Worm (Caenorhabditis elegans) whole organism, L4 larva: ENCODE measurements around the gene ZC455.1.
A peak's percentile ranks its signal among the peaks of the same experiment; 100 is the strongest.

Experiments
- F10B5.3 ChIP-seq: sonication (generic microtip); optimal IDR thresholded peaks from 2 replicates; lab custom pipeline; 2016; ENCODE audit warnings: mild to moderate bottlenecking, missing genetic modification characterization, missing compliant biosample characterization
- F37D6.2 ChIP-seq: sonication (generic microtip); optimal IDR thresholded peaks from 2 replicates; lab custom pipeline; 2016; ENCODE audit warnings: mild to moderate bottlenecking, missing genetic modification characterization, missing compliant biosample characterization
- F49E8.2 ChIP-seq: sonication (generic microtip); optimal IDR thresholded peaks from 2 replicates; lab custom pipeline; 2016; ENCODE audit warnings: missing compliant biosample characterization, mild to moderate bottlenecking, missing genetic modification characterization, borderline replicate concordance
- R02D3.7 ChIP-seq: fragments of 150-350 bp; sonication (generic microtip); optimal IDR thresholded peaks from 3 replicates; lab custom pipeline; 2014; ENCODE audit warnings: missing biosample characterization, missing genetic modification characterization
- T26A8.4 ChIP-seq: fragments of 200-800 bp; sonication (Bioruptor generic); IDR thresholded peaks from 2 replicates; pipeline ENCODE4 v1.3.6; 2022; ENCODE audit warnings: missing genetic modification characterization, missing compliant biosample characterization
- Y5F2A.4 ChIP-seq: fragments of 200-800 bp; sonication (Bioruptor generic); optimal IDR thresholded peaks from 2 replicates; lab custom pipeline; 2018; ENCODE audit warnings: mild to moderate bottlenecking, missing genetic modification characterization, missing compliant biosample characterization
- ZK337.2 ChIP-seq: fragments of 200-800 bp; sonication (Bioruptor generic); IDR thresholded peaks from 2 replicates; pipeline ENCODE4 v1.3.6; 2022; ENCODE audit warnings: missing genetic modification reagents, missing genetic modification characterization, missing compliant biosample characterization
- ZK546.5 ChIP-seq, 2 experiments: sonication (generic microtip); optimal IDR thresholded peaks; 2 replicates each; lab custom pipeline; 2017; ENCODE audit warnings: missing biosample characterization in 2 of 2, missing genetic modification characterization in 2 of 2
- ceh-28 ChIP-seq: fragments of 150-350 bp; optimal IDR thresholded peaks from 2 replicates; lab custom pipeline; 2014; ENCODE audit warnings: missing biosample characterization, missing genetic modification reagents, missing genetic modification characterization
- ceh-32 ChIP-seq: sonication (generic microtip); optimal IDR thresholded peaks from 2 replicates; lab custom pipeline; 2016; ENCODE audit warnings: mild to moderate bottlenecking, missing genetic modification characterization, missing compliant biosample characterization; ENCODE audit not compliant: poor library complexity
- ceh-62 ChIP-seq: sonication (generic microtip); optimal IDR thresholded peaks from 2 replicates; lab custom pipeline; 2017; ENCODE audit warnings: missing biosample characterization, missing genetic modification characterization
- ceh-82 ChIP-seq: sonication (generic microtip); optimal IDR thresholded peaks from 2 replicates; lab custom pipeline; 2017; ENCODE audit warnings: missing biosample characterization, missing genetic modification characterization
- dmd-6 ChIP-seq: fragments of 200-800 bp; sonication (Bioruptor generic); IDR thresholded peaks from 2 replicates; pipeline ENCODE4 v1.3.6; 2022; ENCODE audit warnings: missing genetic modification reagents, missing genetic modification characterization, missing compliant biosample characterization
- dmd-8 ChIP-seq: fragments of 200-800 bp; sonication (Bioruptor generic); IDR thresholded peaks from 2 replicates; pipeline ENCODE4 v1.3.6; 2022; ENCODE audit warnings: missing genetic modification characterization, missing compliant biosample characterization
- dpl-1 ChIP-seq: fragments of 150-350 bp; optimal IDR thresholded peaks from 2 replicates; lab custom pipeline; 2014; ENCODE audit warnings: missing biosample characterization, missing genetic modification reagents, missing genetic modification characterization
- duxl-1 ChIP-seq: sonication (generic microtip); optimal IDR thresholded peaks from 2 replicates; lab custom pipeline; 2016; ENCODE audit warnings: mild to moderate bottlenecking, missing genetic modification characterization, moderate library complexity, missing compliant biosample characterization; ENCODE audit not compliant: poor library complexity
- dve-1 ChIP-seq: sonication (generic microtip); optimal IDR thresholded peaks from 2 replicates; lab custom pipeline; 2017; ENCODE audit warnings: antibody characterized with exemption, mild to moderate bottlenecking, missing genetic modification characterization, missing compliant biosample characterization; ENCODE audit not compliant: insufficient read depth
- egl-27 ChIP-seq: sonication (generic microtip); optimal IDR thresholded peaks from 3 replicates; lab custom pipeline; 2017; ENCODE audit warnings: missing biosample characterization, missing genetic modification reagents, missing genetic modification characterization
- fkh-10 ChIP-seq: fragments of 150-350 bp; optimal IDR thresholded peaks from 2 replicates; lab custom pipeline; 2014; ENCODE audit warnings: missing biosample characterization, missing genetic modification reagents, missing genetic modification characterization
- fos-1 ChIP-seq: fragments of 150-350 bp; optimal IDR thresholded peaks from 2 replicates; lab custom pipeline; 2014; ENCODE audit warnings: missing biosample characterization, missing genetic modification characterization
- hlh-30 ChIP-seq: sonication (generic microtip); optimal IDR thresholded peaks from 2 replicates; lab custom pipeline; 2017; ENCODE audit warnings: antibody characterized with exemption, mild to moderate bottlenecking, missing genetic modification characterization, missing compliant biosample characterization; ENCODE audit not compliant: insufficient read depth
- hmg-1.1 ChIP-seq: fragments of 200-800 bp; sonication (Bioruptor generic); IDR thresholded peaks from 2 replicates; pipeline ENCODE4 v1.3.6; 2022; ENCODE audit warnings: missing genetic modification reagents, missing genetic modification characterization, missing compliant biosample characterization
- lin-13 ChIP-seq: fragments of 150-350 bp; optimal IDR thresholded peaks from 2 replicates; lab custom pipeline; 2014; ENCODE audit warnings: missing biosample characterization, missing genetic modification reagents, missing genetic modification characterization
- lin-39 ChIP-seq: fragments of 150-350 bp; optimal IDR thresholded peaks from 2 replicates; lab custom pipeline; 2014; ENCODE audit warnings: missing biosample characterization, missing genetic modification reagents, missing genetic modification characterization
- lir-3 ChIP-seq: sonication (generic microtip); optimal IDR thresholded peaks from 2 replicates; lab custom pipeline; 2016; ENCODE audit warnings: mild to moderate bottlenecking, missing genetic modification characterization, missing compliant biosample characterization
- lsy-2 ChIP-seq, 2 experiments: fragments of 150-350 bp in 1 of 2; sonication (generic microtip) in 1 of 2; optimal IDR thresholded peaks; 2 replicates each; lab custom pipeline; 2014 to 2017; ENCODE audit warnings: missing biosample characterization in 2 of 2, missing genetic modification characterization in 2 of 2
- madf-5 ChIP-seq, 2 experiments: fragments of 200-800 bp; sonication (Bioruptor generic); IDR thresholded peaks; 2 replicates each; pipeline ENCODE4 v1.3.6; 2022; ENCODE audit warnings: missing compliant biosample characterization in 2 of 2, missing genetic modification characterization in 2 of 2
- madf-9 ChIP-seq: fragments of 200-800 bp; sonication (Bioruptor generic); conservative IDR thresholded peaks from 2 replicates; pipeline ENCODE4 v1.3.6; 2022; ENCODE audit warnings: missing genetic modification reagents, missing genetic modification characterization, missing compliant biosample characterization
- mdt-29 ChIP-seq: fragments of 200-800 bp; sonication (Bioruptor generic); IDR thresholded peaks from 2 replicates; pipeline ENCODE4 v1.3.6; 2022; ENCODE audit warnings: missing genetic modification reagents, missing genetic modification characterization, missing compliant biosample characterization
- mep-1 ChIP-seq: fragments of 150-350 bp; sonication (generic microtip); optimal IDR thresholded peaks from 3 replicates; lab custom pipeline; 2014; ENCODE audit warnings: missing biosample characterization, missing genetic modification characterization
- nhr-10 ChIP-seq: fragments of 150-350 bp; optimal IDR thresholded peaks from 2 replicates; lab custom pipeline; 2014; ENCODE audit warnings: missing biosample characterization, missing genetic modification characterization
- nhr-11 ChIP-seq: fragments of 150-350 bp; optimal IDR thresholded peaks from 2 replicates; lab custom pipeline; 2014; ENCODE audit warnings: missing biosample characterization, missing genetic modification characterization
- nhr-111 ChIP-seq: fragments of 200-800 bp; sonication (Bioruptor generic); optimal IDR thresholded peaks from 2 replicates; lab custom pipeline; 2018; ENCODE audit warnings: mild to moderate bottlenecking, missing genetic modification characterization, missing compliant biosample characterization
- nhr-28 ChIP-seq: fragments of 150-350 bp; optimal IDR thresholded peaks from 2 replicates; lab custom pipeline; 2014; ENCODE audit warnings: missing biosample characterization, missing genetic modification characterization
- nhr-41 ChIP-seq: fragments of 200-800 bp; sonication (Bioruptor generic); IDR thresholded peaks from 2 replicates; pipeline ENCODE4 v1.3.6; 2022; ENCODE audit warnings: missing genetic modification reagents, missing genetic modification characterization, missing compliant biosample characterization
- nhr-77 ChIP-seq: fragments of 150-350 bp; optimal IDR thresholded peaks from 2 replicates; lab custom pipeline; 2014; ENCODE audit warnings: missing biosample characterization, missing genetic modification characterization
- sdz-12 ChIP-seq: fragments of 200-800 bp; sonication (Bioruptor generic); optimal IDR thresholded peaks from 2 replicates; lab custom pipeline; 2018; ENCODE audit warnings: mild to moderate bottlenecking, missing genetic modification characterization, missing compliant biosample characterization
- set-16 ChIP-seq: fragments of 200-800 bp; sonication (Bioruptor generic); IDR thresholded peaks from 2 replicates; pipeline ENCODE4 v1.3.6; 2022; ENCODE audit warnings: missing genetic modification reagents, missing genetic modification characterization, missing compliant biosample characterization
- skn-1 ChIP-seq: fragments of 150-350 bp; optimal IDR thresholded peaks from 2 replicates; lab custom pipeline; 2014; ENCODE audit warnings: missing biosample characterization, missing genetic modification characterization
- snpc-1.2 ChIP-seq: fragments of 200-800 bp; sonication (Bioruptor generic); IDR thresholded peaks from 2 replicates; pipeline ENCODE4 v1.3.6; 2022; ENCODE audit warnings: missing genetic modification reagents, missing genetic modification characterization, missing compliant biosample characterization
- tra-1 ChIP-seq: fragments of 200-800 bp; sonication (Bioruptor generic); IDR thresholded peaks from 2 replicates; pipeline ENCODE4 v1.3.6; 2022; ENCODE audit warnings: missing genetic modification reagents, missing genetic modification characterization, missing compliant biosample characterization
- unc-62 ChIP-seq, 3 experiments: fragments of 150-350 bp in 1 of 3; sonication (generic microtip); optimal IDR thresholded peaks in 2 of 3; peaks in 1 of 3; 1 replicate in 1 of 3; 2 replicates in 2 of 3; lab custom pipeline; 2014 to 2017; ENCODE audit warnings: missing biosample characterization in 3 of 3, missing genetic modification characterization in 3 of 3, missing genetic modification reagents in 3 of 3, missing genotype in 1 of 3
- zag-1 ChIP-seq: fragments of 150-350 bp; optimal IDR thresholded peaks from 2 replicates; lab custom pipeline; 2014; ENCODE audit warnings: missing biosample characterization, missing genetic modification characterization

The ZC455.1 gene

ce11 chrV:12763291-12763995 lies 9.9 kb upstream of the ZC455.1 start, which contains the start of the genes abcf-1 and scc-3 (continued):
- TF ChIP-seq sdz-12 (GFP tag; lab: Kevin White, UChicago) (no peak), duxl-1 (tag; lab: Kevin White, UChicago) (no peak), skn-1 (tag; lab: Kevin White, UChicago) (no peak), hlh-30 (tag; lab: Kevin White, UChicago) (peak; percentile 23)

ce11 chrV:12768946-12769345 lies 4.4 kb upstream of the ZC455.1 start, which contains the start of gene srt-43:
srt-43 (plus strand) TSS chrV:12769246.
- TF ChIP-seq dve-1 (tag; lab: Kevin White, UChicago) (no peak), hmg-1.1 (GFP tag; lab: Robert Waterston, UW) (no peak), unc-62 (GFP tag; optimal IDR thresholded peaks at IDR 0.05 in 1 of 2; lab: Kevin White, UChicago) (peak in 1 of 2 experiments; percentile 47), unc-62 (tag; optimal IDR thresholded peaks at IDR 0.05; lab: Kevin White, UChicago) (no peak)

- TF ChIP-seq lsy-2 (tag; optimal IDR thresholded peaks at IDR 0.05; lab: Kevin White, UChicago) (no peak), nhr-11 (tag; lab: Kevin White, UChicago) (no peak)
Observed at ce11 chrV:12773852-12774251, 530 bp downstream of the ZC455.1 start.

ce11 chrV:12780248-12780647 lies 6.9 kb downstream of the ZC455.1 start:
- no peak for TF ChIP-seq ZK337.2 (GFP tag; lab: Robert Waterston, UW)
- peak; percentile 84 for TF ChIP-seq tra-1 (GFP tag; lab: Robert Waterston, UW)
- no peak for TF ChIP-seq set-16
- TF ChIP-seq ZK546.5 (tag; optimal IDR thresholded peaks at IDR 0.05; lab: Kevin White, UChicago), result no peak
- peak; percentile 66 for TF ChIP-seq lir-3 (tag; lab: Kevin White, UChicago)
- TF ChIP-seq ceh-82 (tag; lab: Kevin White, UChicago), result no peak
- no peak for TF ChIP-seq mep-1 (tag; lab: Kevin White, UChicago)
- TF ChIP-seq F10B5.3 (tag; lab: Kevin White, UChicago), result peak; percentile 45
- no peak for TF ChIP-seq F49E8.2 (tag; lab: Kevin White, UChicago)
- TF ChIP-seq ceh-62 (tag; lab: Kevin White, UChicago), result no peak
- TF ChIP-seq dpl-1, result peak; percentile 18
- TF ChIP-seq ceh-28 (tag; lab: Kevin White, UChicago), result no peak
- TF ChIP-seq lsy-2 (tag; optimal IDR thresholded peaks at IDR 0.05; lab: Kevin White, UChicago), result no peak
- TF ChIP-seq egl-27 (tag; lab: Kevin White, UChicago), result no peak
- TF ChIP-seq nhr-28, result peak; percentile 21
- peak; percentile 6 for TF ChIP-seq F37D6.2 (tag; lab: Kevin White, UChicago)
- no peak for TF ChIP-seq T26A8.4 (GFP tag; lab: Robert Waterston, UW)
- TF ChIP-seq snpc-1.2 (GFP tag; lab: Robert Waterston, UW), result no peak; the same call in none of the 2 replicates
- TF ChIP-seq mdt-29, result 0 out of 2 replicates have a peak, but pooled peaks have one; percentile 47
- TF ChIP-seq R02D3.7 (tag; lab: Kevin White, UChicago), result no peak
- TF ChIP-seq ceh-32 (tag; lab: Kevin White, UChicago), result no peak
- TF ChIP-seq madf-5 (GFP tag; IDR thresholded peaks at IDR 0.05; lab: Robert Waterston, UW), result peak in 1 of 2 experiments; percentile 92; a peak in 2 of 4 replicates
- no peak; the same call in 1 of the 2 replicates for TF ChIP-seq nhr-41 (GFP tag; lab: Robert Waterston, UW)
- TF ChIP-seq nhr-111 (GFP tag; lab: Kevin White, UChicago), result peak; percentile 84
- no peak for TF ChIP-seq lin-39 (tag; lab: Kevin White, UChicago)
- TF ChIP-seq lin-13 (GFP tag; lab: Kevin White, UChicago), result no peak
- peak; percentile 88 for TF ChIP-seq madf-9 (GFP tag; lab: Robert Waterston, UW)
- no peak for TF ChIP-seq skn-1 (tag; lab: Kevin White, UChicago)
- peak; percentile 89; the same call in 1 of the 2 replicates for TF ChIP-seq dmd-8 (GFP tag; lab: Robert Waterston, UW)
- no peak for TF ChIP-seq fkh-10 (GFP tag; lab: Kevin White, UChicago)
- peak; percentile 74 for TF ChIP-seq dmd-6 (GFP tag; lab: Robert Waterston, UW)
- TF ChIP-seq fos-1 (tag; lab: Kevin White, UChicago), result no peak
- no peak for TF ChIP-seq nhr-77 (tag; lab: Kevin White, UChicago)
- peak; percentile 15 for TF ChIP-seq Y5F2A.4 (GFP tag; lab: Kevin White, UChicago)
- no peak for TF ChIP-seq nhr-10 (tag; lab: Kevin White, UChicago)
- no peak for TF ChIP-seq nhr-11 (tag; lab: Kevin White, UChicago)
- no peak for TF ChIP-seq zag-1 (tag; lab: Kevin White, UChicago)
